Worm (Caenorhabditis elegans) whole organism, midembryonic: ENCODE measurements around the gene F09E5.8.
"Not testable (repeated sequence)": the region's sequence is repeated elsewhere in the genome, so short reads cannot be mapped to it uniquely, and the experiment has no call there.

Experiments used
- T22C8.4 ChIP-seq: fragments of 200-800 bp; sonication (Bioruptor generic); IDR thresholded peaks from 2 replicates; pipeline ENCODE4 v1.3.6; 2022; ENCODE audit warnings: missing genetic modification characterization, missing compliant biosample characterization
- cog-1 ChIP-seq: sonication (generic microtip); optimal IDR thresholded peaks from 2 replicates; lab custom pipeline; 2016; ENCODE audit warnings: missing genetic modification characterization, missing compliant biosample characterization
- flt-1 ChIP-seq: fragments of 200-800 bp; sonication (Bioruptor generic); IDR thresholded peaks from 2 replicates; pipeline ENCODE4 v1.3.6; 2022; ENCODE audit warnings: missing genetic modification characterization, missing compliant biosample characterization
- klf-2 ChIP-seq: fragments of 200-800 bp; sonication (Bioruptor generic); conservative IDR thresholded peaks from 2 replicates; pipeline ENCODE4 v1.3.6; 2022; ENCODE audit warnings: missing genetic modification reagents, missing genetic modification characterization, missing compliant biosample characterization
- med-1 ChIP-seq: sonication (generic microtip); optimal IDR thresholded peaks from 2 replicates; lab custom pipeline; 2017; ENCODE audit warnings: missing genetic modification characterization, mild to moderate bottlenecking, missing compliant biosample characterization, antibody characterized with exemption, missing genetic modification reagents; ENCODE audit not compliant: insufficient read depth
- ref-1 ChIP-seq: fragments of 200-800 bp; sonication (Bioruptor generic); conservative IDR thresholded peaks from 2 replicates; pipeline ENCODE4 v1.3.6; 2022; ENCODE audit warnings: missing genetic modification reagents, missing genetic modification characterization, missing compliant biosample characterization
- tab-1 ChIP-seq: fragments of 200-800 bp; sonication (Bioruptor generic); IDR thresholded peaks from 2 replicates; pipeline ENCODE4 v1.3.6; 2022; ENCODE audit warnings: missing genetic modification characterization, missing compliant biosample characterization
- ztf-23 ChIP-seq: fragments of 200-800 bp; sonication (Bioruptor generic); IDR thresholded peaks from 2 replicates; pipeline ENCODE4 v1.3.6; 2022; ENCODE audit warnings: missing genetic modification reagents, missing genetic modification characterization, missing compliant biosample characterization
- ztf-29 ChIP-seq: fragments of 200-800 bp; sonication (Bioruptor generic); IDR thresholded peaks from 2 replicates; pipeline ENCODE4 v1.3.6; 2022; ENCODE audit warnings: missing genetic modification reagents, missing genetic modification characterization, missing compliant biosample characterization

ce11 chrII:5350357-5350756 lies at the start of gene F09E5.8:
- not testable (repeated sequence) for TF ChIP-seq med-1 (GFP tag; lab: Kevin White, UChicago); T22C8.4 (GFP tag; lab: Robert Waterston, UW); ztf-29 (GFP tag; lab: Robert Waterston, UW); cog-1 (tag; lab: Kevin White, UChicago); ref-1 (GFP tag; lab: Robert Waterston, UW)
- TF ChIP-seq flt-1 (GFP tag; lab: Robert Waterston, UW) (peak; percentile 81; the same call in 1 of the 2 replicates), tab-1 (GFP tag; lab: Robert Waterston, UW) (0 out of 2 replicates have a peak, but pooled peaks have one; percentile 45), klf-2 (GFP tag; lab: Robert Waterston, UW) (0 out of 2 replicates have a peak, but pooled peaks have one; percentile 55), ztf-23 (GFP tag; lab: Robert Waterston, UW) (peak; percentile 84)
